Worm (Caenorhabditis elegans): Measurements from ENCODE around the gene srh-235.
"Not testable (repeated sequence)": the region's sequence is repeated elsewhere in the genome, so short reads cannot be mapped to it uniquely, and the experiment has no call there.

srh-235 gene

ce11 chrV:17469180-17469579, 2.3 kb downstream of the srh-235 start, which contains the start of gene F20E11.17:
Gene F20E11.17, minus strand, starts transcription at chrV:17469280.
- TF ChIP-seq sptf-1 (tag; optimal IDR thresholded peaks at IDR 0.05) (no peak), unc-39 (tag; optimal IDR thresholded peaks at IDR 0.05) (no peak), lin-32 (GFP tag; optimal IDR thresholded peaks at IDR 0.05) (no peak), ztf-11 (tag; optimal IDR thresholded peaks at IDR 0.05) (no peak), nhr-2 (tag; optimal IDR thresholded peaks at IDR 0.05) (no peak), unc-62 (GFP tag; optimal IDR thresholded peaks at IDR 0.05) (no peak), pha-4 (tag; optimal IDR thresholded peaks at IDR 0.05) (no peak), nhr-28 (tag; optimal IDR thresholded peaks at IDR 0.05) (no peak)

ce11 chrV:17467881-17468280, 3.6 kb downstream of the srh-235 start:
- TF ChIP-seq ceh-43 (GFP tag; optimal IDR thresholded peaks at IDR 0.05) (no peak), mep-1 (tag; optimal IDR thresholded peaks at IDR 0.05) (no peak), mls-2 (tag; optimal IDR thresholded peaks at IDR 0.05) (no peak), nhr-76 (tag; optimal IDR thresholded peaks at IDR 0.05) (no peak), mab-5 (tag; optimal IDR thresholded peaks at IDR 0.05) (no peak), ceh-39 (tag; optimal IDR thresholded peaks at IDR 0.05) (no peak), unc-39 (tag; optimal IDR thresholded peaks at IDR 0.05) (no peak), lsy-2 (tag; optimal IDR thresholded peaks at IDR 0.05) (no peak), zip-8 (tag; optimal IDR thresholded peaks at IDR 0.05) (no peak), drap-1 (GFP tag; optimal IDR thresholded peaks at IDR 0.05) (no peak), cnd-1 (tag; optimal IDR thresholded peaks at IDR 0.05) (no peak), nhr-12 (tag; optimal IDR thresholded peaks at IDR 0.05) (no peak), ceh-83 (GFP tag; optimal IDR thresholded peaks at IDR 0.05) (no peak), sem-2 (GFP tag; optimal IDR thresholded peaks at IDR 0.05) (no peak), blmp-1 (tag; optimal IDR thresholded peaks at IDR 0.05) (no peak), lin-32 (GFP tag; optimal IDR thresholded peaks at IDR 0.05) (no peak), sptf-1 (tag; optimal IDR thresholded peaks at IDR 0.05) (no peak)

- TF ChIP-seq nhr-12 (tag; optimal IDR thresholded peaks at IDR 0.05) (no peak), lsy-2 (tag; optimal IDR thresholded peaks at IDR 0.05) (no peak), tbx-8 (GFP tag; optimal IDR thresholded peaks at IDR 0.05) (no peak), zip-8 (tag; optimal IDR thresholded peaks at IDR 0.05) (no peak), lin-13 (tag; optimal IDR thresholded peaks at IDR 0.05) (no peak), sptf-1 (tag; optimal IDR thresholded peaks at IDR 0.05) (no peak), ham-2 (GFP tag; optimal IDR thresholded peaks at IDR 0.05) (no peak), nhr-76 (tag; optimal IDR thresholded peaks at IDR 0.05) (no peak), unc-120 (tag; optimal IDR thresholded peaks at IDR 0.05; ENCODE audit: poor library complexity, severe bottlenecking) (no peak), elt-3 (tag; optimal IDR thresholded peaks at IDR 0.05) (no peak), ztf-11 (tag; optimal IDR thresholded peaks at IDR 0.05) (no peak), blmp-1 (tag; optimal IDR thresholded peaks at IDR 0.05) (no peak)
These were observed 4.7 kb downstream of the srh-235 start, which contains the start of gene srw-72 for ce11 chrV:17466751-17467150. Gene srw-72, plus strand, starts transcription at chrV:17467051.

ce11 chrV:17464278-17464677, 7.2 kb downstream of the srh-235 start, which contains the start of gene F20E11.7:
Gene F20E11.7, plus strand, starts transcription at chrV:17464578.
- TF ChIP-seq elt-1 (tag; optimal IDR thresholded peaks at IDR 0.05; ENCODE audit: borderline replicate concordance, insufficient read depth); zip-8 (tag; optimal IDR thresholded peaks at IDR 0.05); nhr-12 (tag; optimal IDR thresholded peaks at IDR 0.05): not testable (repeated sequence)

ce11 chrV:17460061-17460460, 11.4 kb downstream of the srh-235 start, which contains the start of gene srz-48:
Gene srz-48, minus strand, starts transcription at chrV:17460161.
- TF ChIP-seq flh-1 (GFP tag; optimal IDR thresholded peaks at IDR 0.05) (no peak), ham-2 (GFP tag; optimal IDR thresholded peaks at IDR 0.05) (no peak)

ce11 chrV:17458069-17458468, 13.4 kb downstream of the srh-235 start, which contains the start of gene str-200:
Gene str-200, minus strand, starts transcription at chrV:17458169.
- TF ChIP-seq cnd-1 (tag; optimal IDR thresholded peaks at IDR 0.05) (no peak), ceh-83 (GFP tag; optimal IDR thresholded peaks at IDR 0.05) (no peak), sem-2 (GFP tag; optimal IDR thresholded peaks at IDR 0.05) (no peak), tbx-8 (GFP tag; optimal IDR thresholded peaks at IDR 0.05) (no peak), hlh-1 (tag; optimal IDR thresholded peaks at IDR 0.05) (no peak), drap-1 (GFP tag; optimal IDR thresholded peaks at IDR 0.05) (no peak), ces-1 (GFP tag; optimal IDR thresholded peaks at IDR 0.05) (no peak), ceh-39 (tag; optimal IDR thresholded peaks at IDR 0.05) (no peak), nhr-2 (tag; optimal IDR thresholded peaks at IDR 0.05) (no peak), elt-3 (tag; optimal IDR thresholded peaks at IDR 0.05) (no peak), lsy-2 (tag; optimal IDR thresholded peaks at IDR 0.05) (no peak), nhr-76 (tag; optimal IDR thresholded peaks at IDR 0.05) (no peak), lin-13 (tag; optimal IDR thresholded peaks at IDR 0.05) (no peak), ztf-11 (tag; optimal IDR thresholded peaks at IDR 0.05) (no peak), ham-2 (GFP tag; optimal IDR thresholded peaks at IDR 0.05) (no peak), lin-32 (GFP tag; optimal IDR thresholded peaks at IDR 0.05) (no peak), flh-1 (GFP tag; optimal IDR thresholded peaks at IDR 0.05) (no peak), unc-39 (tag; optimal IDR thresholded peaks at IDR 0.05) (no peak), elt-1 (tag; optimal IDR thresholded peaks at IDR 0.05; ENCODE audit: borderline replicate concordance, insufficient read depth) (no peak), unc-62 (GFP tag; optimal IDR thresholded peaks at IDR 0.05) (no peak)
